Fruit fly (Drosophila melanogaster): Measurements from ENCODE around the gene Rph.

The Rph gene

DNA sequence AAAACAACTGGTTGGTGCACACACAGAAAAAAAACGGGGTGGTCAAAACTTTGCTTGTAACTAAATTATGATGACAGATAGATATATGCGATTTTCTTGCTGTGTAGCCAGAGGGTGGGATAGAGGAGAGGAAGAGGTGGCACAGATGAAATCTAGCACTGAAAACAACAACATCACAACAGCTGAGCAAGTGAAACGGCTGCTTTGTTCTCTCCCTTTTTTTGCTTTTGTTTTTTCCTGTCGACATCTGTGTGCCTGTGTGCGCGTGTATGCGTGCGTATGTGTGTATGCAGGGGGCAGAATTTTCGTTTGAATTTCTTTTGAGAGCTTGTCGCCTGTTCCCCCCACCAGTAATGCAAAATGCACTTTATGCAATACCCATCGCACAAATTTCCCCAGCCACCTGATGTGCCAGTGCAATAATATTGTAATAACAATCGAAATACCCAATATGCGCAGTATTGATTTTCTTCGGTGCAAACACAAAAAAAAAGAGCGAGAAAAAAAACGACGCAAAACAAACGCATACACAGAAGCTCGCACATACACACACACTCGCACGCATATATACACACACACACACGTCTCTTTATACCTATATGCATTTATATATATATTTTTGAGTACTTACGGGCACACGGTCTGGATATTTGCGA, 10.0 kb upstream of the Rph start (continued):
- TF ChIP-seq CG7987 (GFP tag; optimal IDR thresholded peaks at IDR 0.05), result no peak
- peak; percentile 85 for TF ChIP-seq CG18599 (GFP tag; optimal IDR thresholded peaks at IDR 0.05)
- TF ChIP-seq hkb (optimal IDR thresholded peaks at IDR 0.05), result no peak
- TF ChIP-seq hkb (GFP tag; IDR thresholded peaks at IDR 0.05), result 0 out of 2 replicates have a peak, but pooled peaks have one; percentile 27
- TF ChIP-seq Scr (GFP tag; IDR thresholded peaks at IDR 0.05; ENCODE audit: partially characterized antibody), result no peak
- no peak for TF ChIP-seq CG6654 (GFP tag; optimal IDR thresholded peaks at IDR 0.05)
- peak; percentile 71 for TF ChIP-seq CG6765 (GFP tag; optimal IDR thresholded peaks at IDR 0.05)
- TF ChIP-seq CG2889 (GFP tag; IDR thresholded peaks at IDR 0.05), result 0 out of 3 replicates have a peak, but pooled peaks have one; percentile 19
- TF ChIP-seq rib (GFP tag; IDR thresholded peaks at IDR 0.05), result peak; percentile 82
- TF ChIP-seq C15 (GFP tag; IDR thresholded peaks at IDR 0.05), result no peak
- TF ChIP-seq CG8388 (GFP tag; optimal IDR thresholded peaks at IDR 0.05), result peak; percentile 23
- no peak for TF ChIP-seq Lhr (GFP tag; optimal IDR thresholded peaks at IDR 0.05)
- TF ChIP-seq yki (optimal IDR thresholded peaks at IDR 0.05), result no peak
- TF ChIP-seq mam (GFP tag; optimal IDR thresholded peaks at IDR 0.05), result peak; percentile 81
- peak; percentile 44 for TF ChIP-seq CG12219 (GFP tag; optimal IDR thresholded peaks at IDR 0.05)
- TF ChIP-seq CG31441 (GFP tag; IDR thresholded peaks at IDR 0.05), result no peak; the same call in 1 of the 2 replicates
- no peak for TF ChIP-seq CG5245 (GFP tag; optimal IDR thresholded peaks at IDR 0.05)
- peak; percentile 27 to 54 for TF ChIP-seq Pdp1 (GFP tag; optimal IDR thresholded peaks at IDR 0.05)
- no peak for TF ChIP-seq Asciz (GFP tag; optimal IDR thresholded peaks at IDR 0.05)
- TF ChIP-seq slp2 (GFP tag; optimal IDR thresholded peaks at IDR 0.05), result peak; percentile 40
- no peak for TF ChIP-seq z (GFP tag; IDR thresholded peaks at IDR 0.05)
- TF ChIP-seq Elba2 (GFP tag; optimal IDR thresholded peaks at IDR 0.05), result no peak
- TF ChIP-seq hb (GFP tag; IDR thresholded peaks at IDR 0.05; ENCODE audit: partially characterized antibody), result no peak
- peak; percentile 37 for TF ChIP-seq CG10979 (tag; optimal IDR thresholded peaks at IDR 0.05)
- peak; percentile 86 for TF ChIP-seq gro (GFP tag; optimal IDR thresholded peaks at IDR 0.05)
- no peak for TF ChIP-seq kah (GFP tag; optimal IDR thresholded peaks at IDR 0.05)
- TF ChIP-seq BEAF-32 (GFP tag; optimal IDR thresholded peaks at IDR 0.05), result no peak
- no peak for TF ChIP-seq Spps (tag; optimal IDR thresholded peaks at IDR 0.05)
- 0 out of 2 replicates have a peak, but pooled peaks have one; percentile 34 for TF ChIP-seq HLH3B (GFP tag; IDR thresholded peaks at IDR 0.05)
- TF ChIP-seq klu (GFP tag; IDR thresholded peaks at IDR 0.05), result no peak
- TF ChIP-seq corto (GFP tag; optimal IDR thresholded peaks at IDR 0.05), result no peak
- peak; percentile 63 for TF ChIP-seq bab2 (GFP tag; optimal IDR thresholded peaks at IDR 0.05)
- TF ChIP-seq Kr (GFP tag; optimal IDR thresholded peaks at IDR 0.05), result no peak
- peak; percentile 80 for TF ChIP-seq YL-1 (GFP tag; optimal IDR thresholded peaks at IDR 0.05)
- TF ChIP-seq so (GFP tag; IDR thresholded peaks at IDR 0.05), result peak; percentile 58; the same call in 1 of the 3 replicates
- TF ChIP-seq az2 (GFP tag; optimal IDR thresholded peaks at IDR 0.05), result peak; percentile 40
- TF ChIP-seq sc (optimal IDR thresholded peaks at IDR 0.05), result no peak
- no peak for TF ChIP-seq sc (GFP tag; optimal IDR thresholded peaks at IDR 0.05)
- TF ChIP-seq Bgb (GFP tag; IDR thresholded peaks at IDR 0.05; ENCODE audit: partially characterized antibody), result peak; percentile 29; the same call in 1 of the 2 replicates
- TF ChIP-seq CG15269 (tag; optimal IDR thresholded peaks at IDR 0.05), result peak; percentile 67
- TF ChIP-seq CG12769 (tag; optimal IDR thresholded peaks at IDR 0.05), result peak; percentile 84
- no peak for TF ChIP-seq ab (GFP tag; optimal IDR thresholded peaks at IDR 0.05)
- no peak for TF ChIP-seq tio (GFP tag; optimal IDR thresholded peaks at IDR 0.05)
- TF ChIP-seq CG18262 (tag; optimal IDR thresholded peaks at IDR 0.05), result peak; percentile 51
- peak; percentile 11 for TF ChIP-seq Ets97D (GFP tag; optimal IDR thresholded peaks at IDR 0.05)
- TF ChIP-seq Usf (GFP tag; optimal IDR thresholded peaks at IDR 0.05), result no peak
- TF ChIP-seq hth (optimal IDR thresholded peaks at IDR 0.05), result no peak
- TF ChIP-seq CG11723 (GFP tag; optimal IDR thresholded peaks at IDR 0.05), result peak; percentile 38
- peak; percentile 2 for TF ChIP-seq CG30431 (GFP tag; optimal IDR thresholded peaks at IDR 0.05)
- peak; percentile 94 for TF ChIP-seq crol (GFP tag; IDR thresholded peaks at IDR 0.05)

All from whole organism, embryonic.